1 fruit fly cellular context compared by ENCODE assay signal in the genomic region with DNA sequence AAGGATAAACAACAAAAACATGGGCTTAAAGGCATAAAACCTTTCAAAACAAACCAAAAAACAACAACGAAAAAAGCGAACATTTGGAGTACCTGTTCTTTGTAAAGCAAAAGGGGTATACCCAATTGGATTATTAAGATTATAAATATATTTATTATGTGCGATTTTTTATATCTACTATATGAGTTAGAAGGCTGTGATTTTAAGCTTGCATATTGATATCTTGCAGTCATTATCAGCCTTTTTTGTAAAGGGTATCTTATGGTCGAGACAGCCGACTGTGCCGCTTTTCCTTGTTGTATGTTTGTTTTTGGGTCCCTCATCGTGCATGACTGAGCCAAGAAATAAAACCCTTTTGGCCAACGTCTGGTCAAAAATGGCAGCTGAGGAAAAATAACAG.
A peak's percentile ranks its signal among the peaks of the same experiment; 100 is the strongest.
TF ChIP-seq lines count a peak whose summit lies in the region.

No protein-coding gene starts in this region.

TF ChIP-seq in whole organism, embryonic, 481 proteins besides CTCF, POLR2A, EP300 and RAD21 (continued from another document and continues in another):
- TF ChIP-seq ATbp (GFP tag; optimal IDR thresholded peaks at IDR 0.05; lab: Kevin White, UChicago) = peak; percentile 16
- TF ChIP-seq onecut (GFP tag; IDR thresholded peaks at IDR 0.05; lab: Robert Waterston, UW) = no peak
- no peak for TF ChIP-seq CG6765 (GFP tag; optimal IDR thresholded peaks at IDR 0.05; lab: Kevin White, UChicago)
- peak; percentile 75 for TF ChIP-seq CG32532 (GFP tag; IDR thresholded peaks at IDR 0.05; lab: Robert Waterston, UW)
- TF ChIP-seq CG12236 (GFP tag; optimal IDR thresholded peaks at IDR 0.05; lab: Kevin White, UChicago) = no peak
- no peak for TF ChIP-seq sr (GFP tag; IDR thresholded peaks at IDR 0.05; lab: Robert Waterston, UW)
- TF ChIP-seq ttk (GFP tag; IDR thresholded peaks at IDR 0.05; lab: Robert Waterston, UW) = 0 out of 2 replicates have a peak, but pooled peaks have one; percentile 13
- peak; percentile 51 for TF ChIP-seq zen (tag; optimal IDR thresholded peaks at IDR 0.05; lab: Kevin White, UChicago)
- TF ChIP-seq CG16813 (GFP tag; IDR thresholded peaks at IDR 0.05; lab: Robert Waterston, UW; ENCODE audit: partially characterized antibody) = no peak
- no peak for TF ChIP-seq sim (GFP tag; IDR thresholded peaks at IDR 0.05; lab: Robert Waterston, UW)
- peak; percentile 58 for TF ChIP-seq wdn (GFP tag; IDR thresholded peaks at IDR 0.05; lab: Robert Waterston, UW)
- TF ChIP-seq H2.0 (GFP tag; IDR thresholded peaks at IDR 0.05; lab: Robert Waterston, UW) = peak; percentile 56
- no peak for TF ChIP-seq odd (GFP tag; optimal IDR thresholded peaks at IDR 0.05; lab: Kevin White, UChicago)
- TF ChIP-seq z (GFP tag; IDR thresholded peaks at IDR 0.05; lab: Robert Waterston, UW) = no peak
- peak; percentile 68 for TF ChIP-seq fd96Cb (tag; optimal IDR thresholded peaks at IDR 0.05; lab: Kevin White, UChicago)
- no peak for TF ChIP-seq gsb (GFP tag; IDR thresholded peaks at IDR 0.05; lab: Robert Waterston, UW)
- TF ChIP-seq H15 (GFP tag; IDR thresholded peaks at IDR 0.05; lab: Robert Waterston, UW) = peak; percentile 66; the same call in 2 of the 3 replicates
- TF ChIP-seq CG8388 (GFP tag; optimal IDR thresholded peaks at IDR 0.05; lab: Kevin White, UChicago) = peak; percentile 34
- no peak for TF ChIP-seq CG7372 (GFP tag; IDR thresholded peaks at IDR 0.05; lab: Robert Waterston, UW)
- TF ChIP-seq Myb (GFP tag; optimal IDR thresholded peaks at IDR 0.05; lab: Kevin White, UChicago) = no peak
- peak; percentile 19 for TF ChIP-seq PHDP (tag; optimal IDR thresholded peaks at IDR 0.05; lab: Kevin White, UChicago)
- peak; percentile 70 for TF ChIP-seq dmrt99B (tag; optimal IDR thresholded peaks at IDR 0.05; lab: Kevin White, UChicago)
- peak; percentile 25 for TF ChIP-seq CG10147 (GFP tag; optimal IDR thresholded peaks at IDR 0.05; lab: Kevin White, UChicago)
- no peak for TF ChIP-seq CG5953 (GFP tag; IDR thresholded peaks at IDR 0.05; lab: Robert Waterston, UW)
- peak; percentile 60 for TF ChIP-seq Blimp-1 (GFP tag; optimal IDR thresholded peaks at IDR 0.05; lab: Kevin White, UChicago)
- TF ChIP-seq CG10543 (GFP tag; optimal IDR thresholded peaks at IDR 0.05; lab: Kevin White, UChicago) = no peak
- TF ChIP-seq tgo (GFP tag; IDR thresholded peaks at IDR 0.05; lab: Robert Waterston, UW) = peak; percentile 52
- TF ChIP-seq CG9215 (GFP tag; IDR thresholded peaks at IDR 0.05; lab: Robert Waterston, UW) = no peak
- TF ChIP-seq CG11398 (GFP tag; optimal IDR thresholded peaks at IDR 0.05; lab: Kevin White, UChicago) = no peak
- TF ChIP-seq Tbp (GFP tag; optimal IDR thresholded peaks at IDR 0.05; lab: Kevin White, UChicago) = no peak
- TF ChIP-seq sisA (GFP tag; IDR thresholded peaks at IDR 0.05; lab: Robert Waterston, UW) = peak; percentile 53
- TF ChIP-seq br (optimal IDR thresholded peaks at IDR 0.05; lab: Kevin White, UChicago) = no peak
- TF ChIP-seq CG10462 (GFP tag; optimal IDR thresholded peaks at IDR 0.05; lab: Kevin White, UChicago) = no peak
- TF ChIP-seq mld (GFP tag; IDR thresholded peaks at IDR 0.05; lab: Robert Waterston, UW; ENCODE audit: partially characterized antibody) = no peak
- no peak for TF ChIP-seq CG8281 (tag; optimal IDR thresholded peaks at IDR 0.05; lab: Kevin White, UChicago)
- TF ChIP-seq sima (GFP tag; optimal IDR thresholded peaks at IDR 0.05; lab: Kevin White, UChicago) = no peak
- TF ChIP-seq ssp (GFP tag; IDR thresholded peaks at IDR 0.05; lab: Robert Waterston, UW) = no peak
- TF ChIP-seq lab (GFP tag; optimal IDR thresholded peaks at IDR 0.05; lab: Kevin White, UChicago) = peak; percentile 76
- TF ChIP-seq NK7.1 (GFP tag; optimal IDR thresholded peaks at IDR 0.05; lab: Kevin White, UChicago) = no peak
- no peak for TF ChIP-seq hbn (GFP tag; IDR thresholded peaks at IDR 0.05; lab: Robert Waterston, UW; ENCODE audit: partially characterized antibody)
- peak; percentile 69 for TF ChIP-seq gem (tag; optimal IDR thresholded peaks at IDR 0.05; lab: Kevin White, UChicago)
- TF ChIP-seq wek (GFP tag; optimal IDR thresholded peaks at IDR 0.05; lab: Kevin White, UChicago) = no peak
- no peak for TF ChIP-seq CG12104 (GFP tag; optimal IDR thresholded peaks at IDR 0.05; lab: Kevin White, UChicago)
- peak; percentile 54 for TF ChIP-seq CG4820 (GFP tag; optimal IDR thresholded peaks at IDR 0.05; lab: Kevin White, UChicago)
- TF ChIP-seq dpn (GFP tag; optimal IDR thresholded peaks at IDR 0.05; lab: Kevin White, UChicago) = no peak
- TF ChIP-seq rib (GFP tag; IDR thresholded peaks at IDR 0.05; lab: Robert Waterston, UW) = no peak
- peak; percentile 62 for TF ChIP-seq Hmr (GFP tag; optimal IDR thresholded peaks at IDR 0.05; lab: Kevin White, UChicago)
- no peak for TF ChIP-seq HmgZ (tag; optimal IDR thresholded peaks at IDR 0.05; lab: Kevin White, UChicago)
- no peak for TF ChIP-seq Side (GFP tag; optimal IDR thresholded peaks at IDR 0.05; lab: Kevin White, UChicago)
- no peak for TF ChIP-seq E2f2 (GFP tag; IDR thresholded peaks at IDR 0.05; lab: Robert Waterston, UW)
- no peak for TF ChIP-seq Lpt (GFP tag; optimal IDR thresholded peaks at IDR 0.05; lab: Kevin White, UChicago)
- TF ChIP-seq danr (GFP tag; IDR thresholded peaks at IDR 0.05; lab: Robert Waterston, UW) = no peak
- no peak for TF ChIP-seq lola (GFP tag; optimal IDR thresholded peaks at IDR 0.05; lab: Kevin White, UChicago)
- no peak for TF ChIP-seq sens-2 (GFP tag; IDR thresholded peaks at IDR 0.05; lab: Robert Waterston, UW)
- no peak for TF ChIP-seq Hsf (GFP tag; optimal IDR thresholded peaks at IDR 0.05; lab: Kevin White, UChicago)
- no peak for TF ChIP-seq CG8290 (GFP tag; optimal IDR thresholded peaks at IDR 0.05; lab: Kevin White, UChicago)
- TF ChIP-seq CG8290 (tag; optimal IDR thresholded peaks at IDR 0.05; lab: Kevin White, UChicago) = no peak
- peak; percentile 18; the same call in 1 of the 2 replicates for TF ChIP-seq MBD-R2 (GFP tag; IDR thresholded peaks at IDR 0.05; lab: Robert Waterston, UW)
- TF ChIP-seq CG34422 (GFP tag; IDR thresholded peaks at IDR 0.05; lab: Robert Waterston, UW) = peak; percentile 48; the same call in 1 of the 3 replicates
- peak; percentile 36 for TF ChIP-seq CG8924 (tag; optimal IDR thresholded peaks at IDR 0.05; lab: Kevin White, UChicago)
- TF ChIP-seq grau (tag; optimal IDR thresholded peaks at IDR 0.05; lab: Kevin White, UChicago) = peak; percentile 44
- TF ChIP-seq Fer3 (tag; optimal IDR thresholded peaks at IDR 0.05; lab: Kevin White, UChicago) = peak; percentile 42
- TF ChIP-seq CG17328 (GFP tag; IDR thresholded peaks at IDR 0.05; lab: Robert Waterston, UW) = peak; percentile 50
- TF ChIP-seq Spps (tag; optimal IDR thresholded peaks at IDR 0.05; lab: Kevin White, UChicago) = no peak
- TF ChIP-seq E2f1 (GFP tag; IDR thresholded peaks at IDR 0.05; lab: Robert Waterston, UW) = peak; percentile 57
- TF ChIP-seq CG17186 (GFP tag; optimal IDR thresholded peaks at IDR 0.05; lab: Kevin White, UChicago) = no peak
- TF ChIP-seq CG9817 (tag; optimal IDR thresholded peaks at IDR 0.05; lab: Kevin White, UChicago) = peak; percentile 14
- TF ChIP-seq CG11695 (GFP tag; IDR thresholded peaks at IDR 0.05; lab: Robert Waterston, UW) = peak; percentile 45; the same call in 1 of the 3 replicates
- peak; percentile 20 for TF ChIP-seq CG5180 (GFP tag; optimal IDR thresholded peaks at IDR 0.05; lab: Kevin White, UChicago)
- TF ChIP-seq Xrp1 (GFP tag; IDR thresholded peaks at IDR 0.05; lab: Robert Waterston, UW) = peak; percentile 68; the same call in 1 of the 2 replicates
- TF ChIP-seq CG17568 (GFP tag; optimal IDR thresholded peaks at IDR 0.05; lab: Kevin White, UChicago) = no peak
- TF ChIP-seq Sry-δ (GFP tag; optimal IDR thresholded peaks at IDR 0.05; lab: Kevin White, UChicago) = no peak
- TF ChIP-seq dimm (GFP tag; IDR thresholded peaks at IDR 0.05; lab: Robert Waterston, UW) = no peak
- TF ChIP-seq amos (GFP tag; IDR thresholded peaks at IDR 0.05; lab: Robert Waterston, UW; ENCODE audit: partially characterized antibody) = no peak
- TF ChIP-seq inv (GFP tag; IDR thresholded peaks at IDR 0.05; lab: Robert Waterston, UW; ENCODE audit: partially characterized antibody) = no peak
- TF ChIP-seq CG31441 (GFP tag; IDR thresholded peaks at IDR 0.05; lab: Robert Waterston, UW) = peak; percentile 41; the same call in 1 of the 2 replicates
- TF ChIP-seq CG14710 (tag; optimal IDR thresholded peaks at IDR 0.05; lab: Kevin White, UChicago) = peak; percentile 32
- TF ChIP-seq CG17829 (tag; optimal IDR thresholded peaks at IDR 0.05; lab: Kevin White, UChicago) = peak; percentile 39
- no peak for TF ChIP-seq az2 (GFP tag; optimal IDR thresholded peaks at IDR 0.05; lab: Kevin White, UChicago)
- peak; percentile 66 for TF ChIP-seq phol (tag; optimal IDR thresholded peaks at IDR 0.05; lab: Kevin White, UChicago)
- no peak; the same call in 1 of the 2 replicates for TF ChIP-seq esg (GFP tag; conservative IDR thresholded peaks at IDR 0.05; lab: Robert Waterston, UW)
- TF ChIP-seq HHEX (GFP tag; optimal IDR thresholded peaks at IDR 0.05; lab: Kevin White, UChicago) = peak; percentile 52
- TF ChIP-seq CG13424 (tag; optimal IDR thresholded peaks at IDR 0.05; lab: Kevin White, UChicago) = peak; percentile 24
- TF ChIP-seq ems (GFP tag; optimal IDR thresholded peaks at IDR 0.05; lab: Kevin White, UChicago) = no peak
- peak; percentile 46; the same call in 1 of the 2 replicates for TF ChIP-seq CG9932 (GFP tag; IDR thresholded peaks at IDR 0.05; lab: Robert Waterston, UW)
- no peak for TF ChIP-seq sug (tag; optimal IDR thresholded peaks at IDR 0.05; lab: Kevin White, UChicago)
- no peak for TF ChIP-seq CG17385 (GFP tag; optimal IDR thresholded peaks at IDR 0.05; lab: Kevin White, UChicago)
- TF ChIP-seq Ravus (GFP tag; IDR thresholded peaks at IDR 0.05; lab: Robert Waterston, UW) = no peak; the same call in 1 of the 2 replicates
- TF ChIP-seq exex (tag; optimal IDR thresholded peaks at IDR 0.05; lab: Kevin White, UChicago) = peak; percentile 5
- TF ChIP-seq CG11696 (GFP tag; IDR thresholded peaks at IDR 0.05; lab: Robert Waterston, UW) = no peak
- no peak for TF ChIP-seq lov (optimal IDR thresholded peaks at IDR 0.05; lab: Kevin White, UChicago)
- no peak for TF ChIP-seq lov (GFP tag; IDR thresholded peaks at IDR 0.05; lab: Robert Waterston, UW)
- TF ChIP-seq Rx (GFP tag; IDR thresholded peaks at IDR 0.05; lab: Robert Waterston, UW) = no peak; the same call in 1 of the 2 replicates
- TF ChIP-seq dysf (GFP tag; IDR thresholded peaks at IDR 0.05; lab: Robert Waterston, UW) = peak; percentile 64
- no peak for TF ChIP-seq CG4360 (GFP tag; IDR thresholded peaks at IDR 0.05; lab: Robert Waterston, UW)
- no peak for TF ChIP-seq bowl (GFP tag; IDR thresholded peaks at IDR 0.05; lab: Robert Waterston, UW)
- TF ChIP-seq ci (GFP tag; IDR thresholded peaks at IDR 0.05; lab: Robert Waterston, UW) = peak; percentile 71
- no peak for TF ChIP-seq CG18476 (GFP tag; optimal IDR thresholded peaks at IDR 0.05; lab: Kevin White, UChicago)
- TF ChIP-seq al (GFP tag; IDR thresholded peaks at IDR 0.05; lab: Robert Waterston, UW) = no peak
- TF ChIP-seq Hr51 (GFP tag; optimal IDR thresholded peaks at IDR 0.05; lab: Kevin White, UChicago) = peak in 1 of 2 experiments; percentile 41
- peak; percentile 6 for TF ChIP-seq tap (tag; optimal IDR thresholded peaks at IDR 0.05; lab: Kevin White, UChicago)
- TF ChIP-seq otp (GFP tag; IDR thresholded peaks at IDR 0.05; lab: Robert Waterston, UW) = peak; percentile 32; the same call in 1 of the 3 replicates
- no peak for TF ChIP-seq MTF-1 (GFP tag; optimal IDR thresholded peaks at IDR 0.05; lab: Kevin White, UChicago; ENCODE audit: borderline replicate concordance)
- peak; percentile 55 for TF ChIP-seq Ptx1 (GFP tag; IDR thresholded peaks at IDR 0.05; lab: Robert Waterston, UW)
- no peak for TF ChIP-seq tx (GFP tag; optimal IDR thresholded peaks at IDR 0.05; lab: Kevin White, UChicago)
- no peak for TF ChIP-seq CG4617 (GFP tag; optimal IDR thresholded peaks at IDR 0.05; lab: Kevin White, UChicago; ENCODE audit: borderline replicate concordance)
- TF ChIP-seq sc (optimal IDR thresholded peaks at IDR 0.05; lab: Kevin White, UChicago) = no peak
- TF ChIP-seq sc (GFP tag; optimal IDR thresholded peaks at IDR 0.05; lab: Kevin White, UChicago) = no peak
- no peak for TF ChIP-seq CrebB (tag; optimal IDR thresholded peaks at IDR 0.05; lab: Kevin White, UChicago)
- no peak for TF ChIP-seq her (GFP tag; optimal IDR thresholded peaks at IDR 0.05; lab: Kevin White, UChicago)
- TF ChIP-seq gcm (GFP tag; optimal IDR thresholded peaks at IDR 0.05; lab: Kevin White, UChicago) = no peak
- TF ChIP-seq CG3281 (GFP tag; optimal IDR thresholded peaks at IDR 0.05; lab: Kevin White, UChicago) = peak; percentile 44
- 0 out of 2 replicates have a peak, but pooled peaks have one; percentile 21 for TF ChIP-seq CG14014 (GFP tag; IDR thresholded peaks at IDR 0.05; lab: Robert Waterston, UW)
- peak; percentile 35 for TF ChIP-seq CG30403 (GFP tag; optimal IDR thresholded peaks at IDR 0.05; lab: Kevin White, UChicago)
- no peak; the same call in 2 of the 3 replicates for TF ChIP-seq B-H1 (GFP tag; IDR thresholded peaks at IDR 0.05; lab: Robert Waterston, UW)
- TF ChIP-seq CG5245 (GFP tag; optimal IDR thresholded peaks at IDR 0.05; lab: Kevin White, UChicago) = no peak
- TF ChIP-seq Med (GFP tag; lab: Kevin White, UChicago) = peak; percentile 29
- peak; percentile 41 for TF ChIP-seq bcd (GFP tag; optimal IDR thresholded peaks at IDR 0.05; lab: Kevin White, UChicago)
- TF ChIP-seq Asciz (GFP tag; optimal IDR thresholded peaks at IDR 0.05; lab: Kevin White, UChicago) = peak; percentile 59
- no peak for TF ChIP-seq btn (GFP tag; optimal IDR thresholded peaks at IDR 0.05; lab: Kevin White, UChicago)
- TF ChIP-seq Stat92E (GFP tag; optimal IDR thresholded peaks at IDR 0.05; lab: Kevin White, UChicago) = no peak
- peak; percentile 1 for TF ChIP-seq Deaf1 (tag; optimal IDR thresholded peaks at IDR 0.05; lab: Kevin White, UChicago)
- TF ChIP-seq CG15269 (tag; optimal IDR thresholded peaks at IDR 0.05; lab: Kevin White, UChicago) = peak; percentile 23
- TF ChIP-seq CG14441 (GFP tag; IDR thresholded peaks at IDR 0.05; lab: Robert Waterston, UW) = peak; percentile 62
- no peak for TF ChIP-seq ab (GFP tag; optimal IDR thresholded peaks at IDR 0.05; lab: Kevin White, UChicago)
- TF ChIP-seq zen2 (GFP tag; IDR thresholded peaks at IDR 0.05; lab: Robert Waterston, UW; ENCODE audit: partially characterized antibody) = no peak
- no peak for TF ChIP-seq CG10565 (GFP tag; optimal IDR thresholded peaks at IDR 0.05; lab: Kevin White, UChicago)
- peak; percentile 12 for TF ChIP-seq CG18764 (GFP tag; optimal IDR thresholded peaks at IDR 0.05; lab: Kevin White, UChicago)
- TF ChIP-seq run (tag; optimal IDR thresholded peaks at IDR 0.05; lab: Kevin White, UChicago) = no peak
